Worm (Caenorhabditis elegans) whole organism, young adult: Measurements from ENCODE around the gene snt-7.

Source experiments
- F49E8.2 ChIP-seq: sonication (generic microtip); optimal IDR thresholded peaks from 3 replicates; lab custom pipeline; 2017; ENCODE audit warnings: missing genetic modification characterization, mild to moderate bottlenecking, missing compliant biosample characterization, antibody characterized with exemption, moderate library complexity; ENCODE audit not compliant: insufficient read depth
- pha-4 ChIP-seq: fragments of 150-350 bp; sonication (generic microtip); optimal IDR thresholded peaks from 2 replicates; lab custom pipeline; 2014; ENCODE audit warnings: missing biosample characterization, missing genetic modification reagents, missing genetic modification characterization
- rec-8 ChIP-seq, 2 experiments: sonication (generic microtip); optimal IDR thresholded peaks; 2 replicates each; lab custom pipeline; 2016; ENCODE audit warnings: mild to moderate bottlenecking in 2 of 2, missing genetic modification characterization in 2 of 2, missing genetic modification reagents in 2 of 2, missing genotype in 2 of 2, missing biosample characterization in 1 of 2, missing compliant biosample characterization in 1 of 2, moderate library complexity in 1 of 2
- tbp1 ChIP-seq: fragments of 200-800 bp; sonication (Bioruptor generic); optimal IDR thresholded peaks from 2 replicates; lab custom pipeline; 2018; ENCODE audit warnings: mild to moderate bottlenecking, missing genetic modification characterization, missing compliant biosample characterization

DNA sequence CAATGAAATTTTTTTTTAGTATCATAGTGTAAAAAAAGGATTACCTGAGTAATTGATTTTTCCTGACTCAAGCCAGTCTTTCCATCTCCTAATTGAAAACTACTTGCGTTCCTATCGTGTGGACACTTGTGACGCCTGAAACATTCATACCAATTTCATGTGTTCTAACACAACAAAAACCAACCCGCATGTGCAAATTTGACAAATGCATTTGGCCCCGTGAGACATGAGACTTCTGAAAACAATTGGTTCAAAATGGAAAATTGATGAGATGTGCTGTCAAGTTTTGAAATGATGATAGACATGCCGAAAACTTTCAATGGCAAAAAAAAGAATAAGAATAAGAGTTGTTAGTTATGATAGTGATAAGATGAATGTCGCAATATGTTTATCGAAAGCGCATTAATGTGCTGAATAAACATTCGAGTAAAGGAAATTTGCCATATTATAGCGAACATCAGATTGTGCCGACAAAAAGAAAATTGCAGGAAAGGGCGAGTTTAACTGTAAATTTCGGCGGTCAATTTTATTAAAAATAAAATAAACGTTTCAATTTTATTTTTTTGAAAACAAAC, 31.5 kb upstream of the snt-7 start, which contains the start of gene H03A11.2:
- TF ChIP-seq pha-4 (tag; lab: Kevin White, UChicago) = no peak
- TF ChIP-seq tbp1 (GFP tag; lab: Kevin White, UChicago) = no peak
- no peak for TF ChIP-seq F49E8.2
- no peak for TF ChIP-seq rec-8 (tag; optimal IDR thresholded peaks at IDR 0.05; lab: Kevin White, UChicago)
